Fruit fly (Drosophila melanogaster) Kc167 (cell line): ENCODE results near the gene fon.

Experiments
- Myc ChIP-seq: fragments of >200 bp; optimal IDR thresholded peaks from 2 replicates; lab custom pipeline; 2017; ENCODE audit warnings: missing external identifiers
- Sin3A ChIP-seq: fragments of >200 bp; optimal IDR thresholded peaks from 2 replicates; lab custom pipeline; 2018; ENCODE audit warnings: missing external identifiers
- h ChIP-seq: fragments of >200 bp; optimal IDR thresholded peaks from 3 replicates; lab custom pipeline; 2018; ENCODE audit warnings: missing external identifiers
- insv ChIP-seq: fragments of >200 bp; optimal IDR thresholded peaks from 3 replicates; lab custom pipeline; 2018; ENCODE audit warnings: missing external identifiers
- psq ChIP-seq: fragments of >200 bp; optimal IDR thresholded peaks from 2 replicates; lab custom pipeline; 2017; ENCODE audit warnings: missing external identifiers
- ttk ChIP-seq: sonication (Bioruptor generic); optimal IDR thresholded peaks from 2 replicates; lab custom pipeline; 2017; ENCODE audit warnings: missing external identifiers

The fon gene

DNA sequence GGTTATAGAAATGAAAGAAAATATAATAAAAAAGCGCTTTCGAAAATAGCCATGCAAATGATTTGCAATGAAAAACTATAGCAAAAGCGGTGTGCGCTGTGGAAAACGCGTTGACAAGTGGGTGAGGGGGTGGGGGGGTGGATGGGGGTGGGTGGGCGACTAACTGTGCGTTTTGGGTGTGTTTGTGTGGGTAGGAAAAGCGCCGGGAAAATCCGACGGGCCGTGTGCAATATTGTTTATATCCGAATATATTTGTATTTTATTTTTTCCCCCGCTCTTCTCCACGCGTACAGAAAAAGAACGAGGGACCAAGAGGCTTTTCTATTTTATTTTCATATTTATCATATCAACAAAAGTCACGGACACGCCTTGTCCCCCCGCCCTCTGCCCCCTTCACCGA is 20.4 kb upstream of the fon start:
- TF ChIP-seq Myc (no peak), Sin3A (lab: Kevin White, UChicago) (no peak), ttk (lab: Kevin White, UChicago) (no peak), psq (lab: Kevin White, UChicago) (no peak), h (no peak), insv (no peak)

DNA sequence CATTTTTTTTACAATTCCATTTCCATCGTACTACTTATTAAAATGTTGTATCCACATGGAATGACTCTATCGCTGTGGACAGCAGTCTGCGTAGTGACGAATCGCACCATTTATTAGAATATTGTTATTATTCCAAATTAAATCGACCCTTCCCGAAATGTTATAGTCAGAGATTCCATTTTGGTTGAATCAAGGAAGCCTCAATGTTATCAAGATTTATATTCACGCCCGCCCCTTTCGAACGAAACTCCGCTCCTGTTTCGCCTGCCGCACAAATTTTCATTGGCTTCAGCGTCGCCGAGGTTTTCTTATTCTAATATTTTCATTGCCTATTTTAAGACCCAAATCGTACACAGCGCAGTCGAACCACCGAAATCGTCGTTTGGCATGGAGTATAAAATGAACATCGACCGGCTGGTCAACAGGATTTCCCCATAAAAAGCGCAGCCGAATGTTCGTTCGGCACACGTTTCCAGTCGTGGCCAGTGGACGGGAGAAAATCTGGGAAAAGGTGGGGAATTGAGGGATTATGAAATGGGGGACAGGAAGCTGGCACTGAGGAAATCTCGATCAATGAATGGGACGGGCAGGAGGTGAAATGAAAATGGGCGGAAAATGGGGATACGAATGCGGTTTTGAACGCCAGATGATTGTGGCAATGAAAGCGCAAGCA is 19.8 kb upstream of the fon start:
- TF ChIP-seq Sin3A (lab: Kevin White, UChicago) (no peak), insv (no peak), h (no peak), ttk (lab: Kevin White, UChicago) (no peak), psq (lab: Kevin White, UChicago) (no peak), Myc (no peak)

DNA sequence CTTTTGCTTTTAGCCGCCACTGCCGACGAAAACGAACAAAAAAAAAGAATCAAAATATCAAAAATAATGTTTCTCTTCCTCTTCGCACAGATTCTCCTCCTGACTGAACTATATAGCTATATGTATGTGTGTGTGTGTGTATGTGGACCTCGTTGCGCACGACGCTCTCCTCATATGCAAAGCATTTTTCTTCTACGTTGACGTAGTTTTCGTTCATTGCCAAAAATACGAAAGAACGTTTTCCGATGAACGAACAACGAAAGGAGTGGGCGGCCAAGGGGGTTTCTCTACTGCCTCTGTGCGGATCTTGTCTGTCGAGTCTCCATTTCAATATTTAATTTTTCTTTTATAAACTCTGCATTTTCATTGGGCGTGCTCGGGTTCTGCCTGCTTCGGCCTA is 18.8 kb upstream of the fon start:
- TF ChIP-seq insv (no peak), Myc (no peak), psq (lab: Kevin White, UChicago) (no peak), h (no peak), ttk (lab: Kevin White, UChicago) (no peak), Sin3A (lab: Kevin White, UChicago) (no peak)

DNA sequence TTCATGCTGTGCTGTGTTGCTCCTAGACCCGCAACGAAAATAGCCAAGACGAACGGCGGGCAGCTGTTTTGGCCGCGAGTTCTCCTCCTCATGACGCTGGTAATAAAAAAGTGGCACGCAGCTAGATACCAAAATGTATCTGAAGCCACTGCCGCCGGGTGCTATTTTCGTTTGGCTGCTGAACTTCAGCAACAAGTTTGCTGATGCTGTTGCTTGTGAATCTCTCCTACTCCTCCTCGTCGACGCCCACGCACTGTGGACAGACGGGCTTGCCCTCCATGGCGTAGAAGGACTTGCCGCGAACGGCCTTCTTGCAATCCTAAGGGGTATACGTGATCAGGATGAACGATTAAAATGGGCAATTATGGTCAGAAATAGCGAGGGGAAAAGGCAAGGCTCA is 17.4 kb upstream of the fon start:
- TF ChIP-seq ttk (lab: Kevin White, UChicago) (no peak), h (no peak), psq (lab: Kevin White, UChicago) (no peak), Sin3A (lab: Kevin White, UChicago) (no peak), Myc (no peak), insv (no peak)

DNA sequence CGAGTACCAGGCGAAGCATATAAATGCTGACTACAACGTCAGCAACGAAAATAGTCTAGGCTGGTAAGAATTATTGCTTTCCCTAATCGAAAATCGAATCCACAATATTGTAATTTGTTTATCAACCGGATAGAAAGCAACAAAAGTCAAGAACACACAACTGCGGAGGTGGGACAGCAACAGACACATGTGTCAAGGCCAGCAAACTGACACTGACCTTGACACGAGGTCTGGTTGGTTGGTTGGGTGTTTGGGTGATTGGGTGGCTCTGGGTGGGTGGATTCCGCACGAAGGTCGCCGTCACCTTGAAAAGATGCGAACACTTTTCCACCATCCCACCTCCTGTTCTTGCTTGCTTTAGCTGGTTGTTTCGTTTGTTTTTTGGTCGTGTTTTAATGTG is 16.7 kb upstream of the fon start:
- no peak for TF ChIP-seq insv
- TF ChIP-seq h, result no peak
- TF ChIP-seq ttk (lab: Kevin White, UChicago), result no peak
- TF ChIP-seq Myc, result no peak
- TF ChIP-seq psq (lab: Kevin White, UChicago), result no peak
- TF ChIP-seq Sin3A (lab: Kevin White, UChicago), result no peak

DNA sequence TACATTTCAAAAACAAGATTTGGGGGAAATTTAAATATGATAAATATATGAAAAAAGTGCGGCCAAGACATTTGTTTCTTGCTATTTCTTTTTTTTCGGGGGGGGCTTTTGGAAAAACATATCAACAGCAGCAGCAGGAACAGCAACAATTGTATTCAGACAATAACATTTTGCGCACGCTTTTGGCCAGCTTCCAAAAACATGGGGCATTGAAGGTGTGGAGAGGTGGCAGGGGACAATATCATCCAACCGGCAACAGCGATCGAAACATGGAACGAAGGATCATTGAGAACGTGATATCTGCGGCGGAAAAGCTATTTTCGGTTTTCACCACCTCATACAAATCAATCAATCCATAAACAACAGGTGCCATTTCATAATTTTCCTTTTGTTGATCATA is 15.9 kb upstream of the fon start:
- no peak for TF ChIP-seq insv
- no peak for TF ChIP-seq Sin3A (lab: Kevin White, UChicago)
- TF ChIP-seq ttk (lab: Kevin White, UChicago), result no peak
- no peak for TF ChIP-seq psq (lab: Kevin White, UChicago)

DNA sequence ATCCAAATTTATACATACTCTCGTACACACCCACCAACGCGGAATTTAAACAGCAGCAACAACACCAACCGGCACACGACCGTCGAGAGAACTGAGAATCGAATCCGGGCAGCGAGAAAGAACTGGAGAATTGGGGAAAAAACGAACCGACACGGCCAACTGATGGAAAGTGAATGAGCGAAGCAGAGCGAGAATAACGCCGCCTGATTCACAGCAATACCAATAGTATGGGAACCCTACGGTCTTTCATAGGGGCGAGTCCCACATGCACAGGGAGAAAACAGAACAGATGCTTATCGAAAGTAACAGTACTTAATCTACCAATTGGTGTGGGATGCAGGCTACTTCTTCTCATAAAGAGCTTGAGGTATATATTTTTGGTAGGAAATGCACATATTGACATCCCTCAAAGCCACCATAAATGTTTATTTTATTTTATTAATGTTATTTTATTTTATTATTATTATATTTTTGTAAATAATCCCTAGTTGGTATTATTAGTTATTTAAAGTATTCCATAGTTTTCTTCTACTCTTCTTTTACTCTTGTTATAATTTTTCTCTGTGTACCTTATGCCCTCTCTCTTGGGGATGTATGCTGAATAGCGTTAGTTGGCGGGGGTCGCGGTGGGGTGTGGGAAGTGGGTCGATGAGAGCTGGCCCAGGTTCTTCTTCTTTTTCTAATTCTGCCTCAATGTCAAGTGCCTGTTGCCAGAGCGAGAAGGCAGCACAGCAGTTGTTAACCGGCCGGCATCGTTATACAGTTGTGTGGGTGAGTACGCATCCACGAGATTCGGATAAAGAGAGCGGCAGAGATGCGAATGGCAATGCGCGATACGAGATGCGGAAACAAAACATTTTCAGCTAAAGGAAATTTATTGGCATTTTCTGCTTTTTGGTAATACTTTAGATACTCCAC is 12.6 kb upstream of the fon start, which contains the start of gene CG17544:
Gene CG17544, minus strand, starts transcription at position 177 of the 918 bp plus-strand sequence.
- TF ChIP-seq ttk (lab: Kevin White, UChicago) (no peak), psq (lab: Kevin White, UChicago) (no peak), insv (no peak), Sin3A (lab: Kevin White, UChicago) (no peak), Myc (no peak), h (no peak)

DNA sequence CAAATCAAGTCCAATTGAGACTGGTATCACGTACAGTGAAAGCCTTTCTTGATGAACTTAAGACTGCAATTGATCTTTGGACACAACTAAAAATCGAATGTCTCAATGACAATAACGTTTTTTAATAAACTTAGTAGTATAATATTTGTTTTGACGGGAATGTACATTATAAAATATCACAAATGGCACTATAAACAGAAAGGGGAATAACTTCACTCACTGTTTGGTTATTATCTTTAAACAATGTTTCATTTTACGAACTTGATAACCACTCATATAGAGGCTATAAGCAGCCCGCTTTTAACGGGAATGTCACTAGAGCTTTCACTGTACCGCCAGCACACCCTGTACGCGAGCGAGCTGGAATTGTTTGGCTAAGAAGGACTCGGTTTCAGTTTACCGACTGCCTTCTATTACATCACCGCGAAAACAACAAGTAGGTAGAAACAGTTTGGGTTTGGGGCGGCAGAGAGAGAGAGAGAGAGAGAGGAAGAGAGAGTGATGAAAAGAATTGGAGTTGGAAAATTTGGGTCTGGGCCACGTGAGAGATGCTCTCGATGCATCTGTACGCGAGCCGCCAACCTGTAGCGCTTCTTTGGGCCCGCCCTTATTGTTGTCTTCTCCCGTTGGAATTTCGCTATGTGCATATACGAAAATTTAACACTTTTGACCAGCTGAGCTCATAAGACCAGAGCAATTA is 11.8 kb upstream of the fon start:
- TF ChIP-seq Myc, result no peak
- TF ChIP-seq insv, result no peak
- TF ChIP-seq Sin3A (lab: Kevin White, UChicago), result no peak
- no peak for TF ChIP-seq ttk (lab: Kevin White, UChicago)
- no peak for TF ChIP-seq h
- TF ChIP-seq psq (lab: Kevin White, UChicago), result no peak

DNA sequence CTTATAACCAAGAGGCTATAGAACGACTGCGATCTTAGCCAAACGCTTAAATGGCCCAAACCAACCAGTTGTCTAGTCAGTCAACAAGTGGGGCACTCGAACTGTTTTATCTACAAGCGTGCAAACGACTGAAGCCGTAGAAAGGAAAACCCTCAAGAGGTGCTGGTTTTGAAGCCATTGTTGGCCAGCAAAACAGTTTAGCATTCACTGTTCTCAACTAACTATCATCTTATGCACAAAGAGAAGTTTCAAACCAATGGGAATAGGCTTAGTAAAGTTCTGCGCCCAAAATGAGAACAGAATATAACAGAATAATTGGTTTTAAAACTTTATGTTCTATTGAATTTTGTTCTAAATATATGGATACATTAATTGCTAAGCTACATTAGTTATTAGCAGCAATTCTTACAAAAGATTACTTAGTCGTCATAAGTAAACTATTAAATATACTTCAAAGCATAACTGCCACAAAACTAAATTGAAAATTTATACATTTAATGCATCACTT is 7.8 kb upstream of the fon start, which contains the start of gene CG31798:
Gene CG31798, plus strand, starts transcription at position 458 of the 508 bp plus-strand sequence.
- TF ChIP-seq insv (no peak), h (no peak), ttk (lab: Kevin White, UChicago) (no peak), psq (lab: Kevin White, UChicago) (no peak)

DNA sequence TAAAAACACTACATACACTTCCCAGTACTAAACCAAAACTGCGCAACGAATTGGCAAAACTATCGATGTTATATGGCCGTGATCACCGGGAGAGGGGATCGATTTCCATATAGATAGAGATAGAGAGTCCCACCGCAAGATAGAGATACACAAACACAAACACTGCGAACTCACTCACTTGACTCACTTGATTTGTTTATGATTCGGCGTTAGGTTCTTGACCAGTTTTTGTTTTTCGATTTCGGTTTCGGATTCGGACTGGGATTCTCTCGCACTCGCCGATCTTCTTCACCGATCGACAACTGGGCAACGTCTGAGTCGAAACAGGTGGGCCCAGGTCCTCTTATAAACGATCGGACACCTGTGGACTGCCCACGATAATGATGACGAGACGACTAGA is 3.7 kb upstream of the fon start, which contains the start of gene CG17549:
Gene CG17549, minus strand, starts transcription at position 327 of the 400 bp plus-strand sequence.
- no peak for TF ChIP-seq Sin3A (lab: Kevin White, UChicago)
- no peak for TF ChIP-seq h
- no peak for TF ChIP-seq Myc
- TF ChIP-seq ttk (lab: Kevin White, UChicago), result no peak
- no peak for TF ChIP-seq insv
- TF ChIP-seq psq (lab: Kevin White, UChicago), result no peak

DNA sequence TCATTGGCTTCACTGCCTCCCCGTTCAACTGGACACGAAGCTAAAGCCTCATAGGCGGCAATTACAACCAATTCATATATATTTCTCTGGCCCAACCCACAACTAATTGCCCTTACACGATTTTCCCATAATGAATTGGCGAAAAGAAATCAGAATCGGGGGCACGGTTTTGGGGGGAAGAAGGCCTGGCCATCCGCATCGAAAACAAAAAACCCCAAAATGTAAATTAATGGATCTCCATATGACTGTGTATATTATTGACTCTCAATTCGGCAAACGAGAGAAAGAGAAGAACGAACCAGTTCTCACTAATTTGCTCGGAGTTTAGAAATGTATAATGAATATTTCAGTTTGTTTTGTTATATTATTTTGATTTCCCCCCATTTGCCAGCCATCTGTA is 3.0 kb upstream of the fon start:
- TF ChIP-seq psq (lab: Kevin White, UChicago) (no peak), h (no peak), Sin3A (lab: Kevin White, UChicago) (no peak), insv (no peak), Myc (no peak), ttk (lab: Kevin White, UChicago) (no peak)

DNA sequence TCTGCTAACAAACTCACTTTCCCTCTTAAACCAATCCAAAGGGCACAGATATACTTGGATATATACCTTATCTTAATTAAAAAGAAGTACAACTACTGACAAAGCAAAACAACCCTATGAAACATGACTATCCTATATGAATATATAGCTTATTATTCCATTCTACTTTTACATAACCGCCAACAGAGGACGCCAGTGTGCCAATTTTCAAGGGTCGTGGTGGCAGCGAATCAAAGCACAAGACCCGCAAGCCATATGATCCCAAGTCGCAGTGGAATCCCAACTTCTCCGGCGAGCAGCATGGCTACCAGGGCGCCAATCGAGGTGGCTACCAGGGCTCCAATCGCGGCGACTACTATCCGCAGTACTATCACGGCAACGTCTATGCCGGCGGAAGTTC is 3.7 kb downstream of the fon start:
- TF ChIP-seq h (no peak), insv (no peak), psq (lab: Kevin White, UChicago) (no peak), Myc (no peak), ttk (lab: Kevin White, UChicago) (no peak), Sin3A (lab: Kevin White, UChicago) (no peak)
